Worm (Caenorhabditis elegans) whole organism, early embryonic: ENCODE results near the gene dyc-1.

Experiments used
- ama-1 ChIP-seq: fragments of 150-350 bp; optimal IDR thresholded peaks from 2 replicates; lab custom pipeline; 2014
- ceh-13 ChIP-seq: fragments of 200-800 bp; sonication (Bioruptor generic); optimal IDR thresholded peaks from 2 replicates; lab custom pipeline; 2018; ENCODE audit warnings: mild to moderate bottlenecking, missing genetic modification characterization, missing compliant biosample characterization
- flt-1 ChIP-seq: fragments of 200-800 bp; sonication (Bioruptor generic); IDR thresholded peaks from 2 replicates; pipeline ENCODE4 v1.3.6; 2022; ENCODE audit warnings: missing genetic modification characterization, missing compliant biosample characterization
- tbx-11 ChIP-seq: fragments of 200-800 bp; sonication (Bioruptor generic); IDR thresholded peaks from 2 replicates; pipeline ENCODE4 v1.3.6; 2022; ENCODE audit warnings: missing genetic modification characterization, missing compliant biosample characterization

DNA sequence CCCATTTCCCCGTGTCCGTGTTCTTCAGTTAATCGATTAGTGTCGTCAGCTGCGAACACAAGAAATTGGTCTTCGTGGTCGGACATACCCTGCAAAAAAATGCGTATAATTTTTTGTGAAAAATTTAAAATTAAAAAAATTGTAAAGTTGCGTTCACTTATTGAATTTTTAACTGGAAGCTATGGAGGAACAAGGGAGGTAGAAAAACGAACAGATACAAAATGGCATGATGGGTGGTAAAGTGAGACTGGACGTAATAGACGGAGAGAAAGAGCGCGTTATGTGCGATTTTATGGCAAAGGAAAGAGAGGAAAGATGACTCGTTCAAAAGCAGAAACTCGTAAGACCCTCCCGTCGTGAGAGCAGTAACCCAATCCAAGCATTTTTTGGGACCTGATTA, 34.9 kb downstream of the dyc-1 start, which contains the start of gene C33G3.6:
- no peak for TF ChIP-seq ama-1
- TF ChIP-seq tbx-11 (GFP tag; lab: Robert Waterston, UW): no peak
- TF ChIP-seq ceh-13 (GFP tag; lab: Kevin White, UChicago): no peak
- TF ChIP-seq flt-1 (GFP tag; lab: Robert Waterston, UW): no peak
